Fruit fly (Drosophila melanogaster): Measurements from ENCODE around the gene mbo.
A peak's percentile ranks its signal among the peaks of the same experiment; 100 is the strongest.

Gene mbo

DNA sequence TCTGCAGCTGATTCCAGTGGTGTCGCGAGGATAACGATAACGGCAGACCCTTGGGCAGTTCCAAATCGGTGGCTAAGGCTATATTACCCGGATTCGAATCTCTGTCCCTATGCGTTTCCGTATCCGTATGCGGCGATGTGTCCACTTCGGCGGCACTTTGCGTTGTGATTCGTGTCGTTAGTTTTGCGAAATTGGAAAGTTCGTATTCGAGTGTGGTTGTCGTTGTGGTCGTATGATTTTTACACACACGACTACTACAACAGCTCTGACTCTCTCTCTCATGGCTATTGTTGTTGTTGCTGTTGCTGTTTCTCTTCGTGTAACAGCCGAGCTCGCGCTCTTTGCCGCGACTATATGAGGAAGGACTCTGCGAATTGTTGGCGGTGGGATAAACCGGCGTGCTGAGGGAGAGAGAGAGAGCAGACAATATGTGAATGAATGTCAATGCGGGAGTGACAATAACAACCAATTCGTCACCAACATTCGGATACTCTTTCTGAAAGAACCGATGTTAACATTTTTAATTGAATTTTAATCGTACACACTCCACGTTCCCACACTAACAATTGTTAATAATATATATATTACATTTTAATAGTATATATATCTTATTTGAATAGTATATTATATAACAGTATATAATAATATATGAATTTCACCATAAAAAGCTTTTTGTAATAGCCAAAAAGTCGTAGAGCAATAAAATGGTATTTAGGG is 40.9 kb upstream of the mbo start (continued):
- no peak for TF ChIP-seq CG18011 (GFP tag; optimal IDR thresholded peaks at IDR 0.05)
- peak; percentile 40 for TF ChIP-seq Meics (GFP tag; optimal IDR thresholded peaks at IDR 0.05)
- TF ChIP-seq row (GFP tag; IDR thresholded peaks at IDR 0.05), result peak; percentile 76
- peak; percentile 13; the same call in 1 of the 2 replicates for TF ChIP-seq Ptx1 (GFP tag; IDR thresholded peaks at IDR 0.05)
- TF ChIP-seq lola (GFP tag; optimal IDR thresholded peaks at IDR 0.05), result peak in 1 of 3 experiments; percentile 12
- no peak for TF ChIP-seq CG17568 (GFP tag; optimal IDR thresholded peaks at IDR 0.05)
- peak; percentile 9 for TF ChIP-seq B-H2 (GFP tag; optimal IDR thresholded peaks at IDR 0.05)
- no peak for TF ChIP-seq GATAe (GFP tag; conservative IDR thresholded peaks at IDR 0.05)
- peak; percentile 30; the same call in 1 of the 2 replicates for TF ChIP-seq stc (GFP tag; IDR thresholded peaks at IDR 0.05)
- TF ChIP-seq caup (GFP tag; optimal IDR thresholded peaks at IDR 0.05; ENCODE audit: severe bottlenecking), result peak; percentile 42
- TF ChIP-seq ase (GFP tag; IDR thresholded peaks at IDR 0.05), result no peak
- no peak for TF ChIP-seq CG7372 (GFP tag; IDR thresholded peaks at IDR 0.05)
- peak; percentile 24 for TF ChIP-seq CG12659 (GFP tag; optimal IDR thresholded peaks at IDR 0.05)
- no peak for TF ChIP-seq chn (GFP tag; optimal IDR thresholded peaks at IDR 0.05)
- TF ChIP-seq CG4424 (GFP tag; optimal IDR thresholded peaks at IDR 0.05), result peak; percentile 14
- TF ChIP-seq nmo (GFP tag; optimal IDR thresholded peaks at IDR 0.05), result peak; percentile 36
- no peak for TF ChIP-seq h (optimal IDR thresholded peaks at IDR 0.05)

DNA sequence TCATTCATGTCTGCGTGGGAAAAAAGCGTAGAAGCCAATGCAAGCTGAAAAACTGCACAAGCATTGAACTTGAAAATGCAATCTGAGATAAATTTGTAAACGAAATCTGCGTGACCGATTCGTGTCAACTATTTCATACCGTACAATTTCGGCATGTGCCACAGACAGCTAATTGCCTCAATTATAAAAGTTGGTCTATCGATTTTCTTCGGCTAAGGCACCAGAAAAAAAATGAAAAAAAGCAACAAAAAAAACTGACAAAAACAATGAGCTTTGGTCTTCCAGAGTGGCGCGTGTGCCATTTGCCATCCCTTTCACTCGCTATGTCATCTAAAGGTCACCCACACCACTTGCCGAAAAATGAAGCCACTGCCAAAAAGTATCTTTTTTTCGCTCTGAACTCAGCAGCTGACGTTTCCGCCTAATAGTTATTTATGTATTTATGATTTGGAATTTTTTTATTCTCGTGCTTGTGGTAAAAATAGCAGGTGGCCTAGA is 39.7 kb upstream of the mbo start:
- TF ChIP-seq CG31224 (GFP tag; IDR thresholded peaks at IDR 0.05) (0 out of 2 replicates have a peak, but pooled peaks have one; percentile 0), CG2875 (GFP tag; optimal IDR thresholded peaks at IDR 0.05) (no peak), sr (GFP tag; IDR thresholded peaks at IDR 0.05) (0 out of 3 replicates have a peak, but pooled peaks have one; percentile 26), CG32772 (GFP tag; IDR thresholded peaks at IDR 0.05) (0 out of 2 replicates have a peak, but pooled peaks have one; percentile 5), Hr39 (optimal IDR thresholded peaks at IDR 0.05) (no peak), E2f2 (GFP tag; IDR thresholded peaks at IDR 0.05) (no peak), bigmax (GFP tag; optimal IDR thresholded peaks at IDR 0.05) (no peak), ERR (GFP tag; optimal IDR thresholded peaks at IDR 0.05) (peak; percentile 93), Hey (tag; optimal IDR thresholded peaks at IDR 0.05) (peak; percentile 27), exex (tag; optimal IDR thresholded peaks at IDR 0.05) (no peak), CG11247 (GFP tag; IDR thresholded peaks at IDR 0.05) (no peak), abd-A (tag; optimal IDR thresholded peaks at IDR 0.05) (peak; percentile 52), CG43689 (GFP tag; IDR thresholded peaks at IDR 0.05) (no peak), CG2129 (GFP tag; IDR thresholded peaks at IDR 0.05; ENCODE audit: partially characterized antibody) (no peak), eyg (GFP tag; optimal IDR thresholded peaks at IDR 0.05) (no peak), vnd (GFP tag; IDR thresholded peaks at IDR 0.05; ENCODE audit: partially characterized antibody) (no peak), sd (tag; optimal IDR thresholded peaks at IDR 0.05) (peak; percentile 62), Deaf1 (tag; optimal IDR thresholded peaks at IDR 0.05) (peak; percentile 60), otp (GFP tag; IDR thresholded peaks at IDR 0.05) (no peak), CG18619 (GFP tag; optimal IDR thresholded peaks at IDR 0.05) (no peak), Dp (GFP tag; optimal IDR thresholded peaks at IDR 0.05) (no peak), onecut (GFP tag; IDR thresholded peaks at IDR 0.05) (peak; percentile 75), sug (tag; optimal IDR thresholded peaks at IDR 0.05) (no peak), CG7372 (GFP tag; IDR thresholded peaks at IDR 0.05) (no peak), Med (GFP tag) (peak; percentile 31), CG3838 (GFP tag; optimal IDR thresholded peaks at IDR 0.05) (no peak)
